Worm (Caenorhabditis elegans) whole organism, L4 larva: ENCODE results near the gene C13F10.8.

ENCODE experiments used
- D1046.2 ChIP-seq: fragments of 200-800 bp; sonication (Bioruptor generic); IDR thresholded peaks from 2 replicates; pipeline ENCODE4 v1.3.6; 2022; ENCODE audit warnings: missing genetic modification characterization, missing compliant biosample characterization
- F10B5.3 ChIP-seq: sonication (generic microtip); optimal IDR thresholded peaks from 2 replicates; lab custom pipeline; 2016; ENCODE audit warnings: mild to moderate bottlenecking, missing genetic modification characterization, missing compliant biosample characterization
- F37D6.2 ChIP-seq: sonication (generic microtip); optimal IDR thresholded peaks from 2 replicates; lab custom pipeline; 2016; ENCODE audit warnings: mild to moderate bottlenecking, missing genetic modification characterization, missing compliant biosample characterization
- T20F7.1 ChIP-seq: fragments of 200-800 bp; sonication (Bioruptor generic); optimal IDR thresholded peaks from 2 replicates; lab custom pipeline; 2018; ENCODE audit warnings: mild to moderate bottlenecking, missing genetic modification characterization, missing compliant biosample characterization
- T26A8.4 ChIP-seq: fragments of 200-800 bp; sonication (Bioruptor generic); IDR thresholded peaks from 2 replicates; pipeline ENCODE4 v1.3.6; 2022; ENCODE audit warnings: missing genetic modification characterization, missing compliant biosample characterization
- Y105C5A.15 ChIP-seq: fragments of 200-800 bp; sonication (Bioruptor generic); IDR thresholded peaks from 2 replicates; pipeline ENCODE4 v1.3.6; 2022; ENCODE audit warnings: missing genetic modification characterization, missing compliant biosample characterization
- Y48G9A.11 ChIP-seq: fragments of 200-800 bp; sonication (Bioruptor generic); IDR thresholded peaks from 2 replicates; pipeline ENCODE4 v1.3.6; 2022; ENCODE audit warnings: missing genetic modification reagents, missing genetic modification characterization, missing compliant biosample characterization
- ZK337.2 ChIP-seq: fragments of 200-800 bp; sonication (Bioruptor generic); IDR thresholded peaks from 2 replicates; pipeline ENCODE4 v1.3.6; 2022; ENCODE audit warnings: missing genetic modification reagents, missing genetic modification characterization, missing compliant biosample characterization
- aha-1 ChIP-seq: fragments of 150-350 bp; peaks from one replicate; lab custom pipeline; 2014; ENCODE audit warnings: missing biosample characterization, missing genetic modification characterization
- ama-1 ChIP-seq: fragments of 150-350 bp; optimal IDR thresholded peaks from 2 replicates; lab custom pipeline; 2014; ENCODE audit warnings: inconsistent platforms, mixed read lengths
- arid-1 ChIP-seq: fragments of 200-800 bp; sonication (Bioruptor generic); conservative IDR thresholded peaks from 2 replicates; pipeline ENCODE4 v1.3.6; 2022; ENCODE audit warnings: missing genetic modification reagents, missing genetic modification characterization, missing compliant biosample characterization
- attf-4 ChIP-seq: sonication (generic microtip); optimal IDR thresholded peaks from 3 replicates; lab custom pipeline; 2017; ENCODE audit warnings: missing biosample characterization, missing genetic modification characterization
- ceh-20 ChIP-seq: fragments of 200-800 bp; sonication (Bioruptor generic); IDR thresholded peaks from 2 replicates; pipeline ENCODE4 v1.3.6; 2022; ENCODE audit warnings: missing genetic modification reagents, missing genetic modification characterization, missing compliant biosample characterization
- ceh-82 ChIP-seq: sonication (generic microtip); optimal IDR thresholded peaks from 2 replicates; lab custom pipeline; 2017; ENCODE audit warnings: missing biosample characterization, missing genetic modification characterization
- ctbp-1 ChIP-seq: fragments of 200-800 bp; sonication (Bioruptor generic); IDR thresholded peaks from 2 replicates; pipeline ENCODE4 v1.3.6; 2022; ENCODE audit warnings: missing genetic modification reagents, missing genetic modification characterization, missing compliant biosample characterization
- daf-12 ChIP-seq: fragments of 150-350 bp; optimal IDR thresholded peaks from 2 replicates; lab custom pipeline; 2014; ENCODE audit warnings: missing biosample characterization, missing genetic modification reagents, missing genetic modification characterization
- daf-16 ChIP-seq, 3 experiments: sonication (generic microtip); optimal IDR thresholded peaks; 2 replicates each; lab custom pipeline; 2016 to 2017; ENCODE audit warnings: missing genetic modification characterization in 3 of 3, missing genetic modification reagents in 3 of 3, mild to moderate bottlenecking in 2 of 3, missing compliant biosample characterization in 2 of 3, missing biosample characterization in 1 of 3, moderate library complexity in 1 of 3
- daf-8 ChIP-seq: fragments of 200-800 bp; sonication (Bioruptor generic); IDR thresholded peaks from 2 replicates; pipeline ENCODE4 v1.3.6; 2022; ENCODE audit warnings: missing genetic modification characterization, missing compliant biosample characterization
- dve-1 ChIP-seq: sonication (generic microtip); optimal IDR thresholded peaks from 2 replicates; lab custom pipeline; 2017; ENCODE audit warnings: antibody characterized with exemption, mild to moderate bottlenecking, missing genetic modification characterization, missing compliant biosample characterization; ENCODE audit not compliant: insufficient read depth
- egl-27 ChIP-seq: sonication (generic microtip); optimal IDR thresholded peaks from 3 replicates; lab custom pipeline; 2017; ENCODE audit warnings: missing biosample characterization, missing genetic modification reagents, missing genetic modification characterization
- egl-43 ChIP-seq: fragments of 200-800 bp; sonication (Bioruptor generic); IDR thresholded peaks from 2 replicates; pipeline ENCODE4 v1.3.6; 2022; ENCODE audit warnings: missing genetic modification reagents, missing genetic modification characterization, missing compliant biosample characterization
- gei-8 ChIP-seq: fragments of 200-800 bp; sonication (Bioruptor generic); optimal IDR thresholded peaks from 2 replicates; lab custom pipeline; 2018; ENCODE audit warnings: mild to moderate bottlenecking, missing genetic modification characterization, missing compliant biosample characterization
- hif-1 ChIP-seq, 2 experiments: sonication (generic microtip); optimal IDR thresholded peaks; 2 replicates each; lab custom pipeline; 2016 to 2017; ENCODE audit warnings: missing compliant biosample characterization in 2 of 2, missing genetic modification characterization in 2 of 2, missing genetic modification reagents in 2 of 2, missing genotype in 2 of 2, mild to moderate bottlenecking in 1 of 2
- hlh-11 ChIP-seq: fragments of 200-800 bp; sonication (Bioruptor generic); optimal IDR thresholded peaks from 2 replicates; lab custom pipeline; 2018; ENCODE audit warnings: mild to moderate bottlenecking, missing genetic modification characterization, missing compliant biosample characterization
- hmg-1.1 ChIP-seq: fragments of 200-800 bp; sonication (Bioruptor generic); IDR thresholded peaks from 2 replicates; pipeline ENCODE4 v1.3.6; 2022; ENCODE audit warnings: missing genetic modification reagents, missing genetic modification characterization, missing compliant biosample characterization
- lim-7 ChIP-seq: fragments of 200-800 bp; sonication (Bioruptor generic); IDR thresholded peaks from 2 replicates; pipeline ENCODE4 v1.3.6; 2022; ENCODE audit warnings: missing genetic modification characterization, missing compliant biosample characterization
- lin-1 ChIP-seq: fragments of 200-800 bp; sonication (Bioruptor generic); IDR thresholded peaks from 2 replicates; pipeline ENCODE4 v1.3.6; 2022; ENCODE audit warnings: missing genetic modification reagents, missing genetic modification characterization, missing compliant biosample characterization
- lin-13 ChIP-seq: fragments of 150-350 bp; optimal IDR thresholded peaks from 2 replicates; lab custom pipeline; 2014; ENCODE audit warnings: missing biosample characterization, missing genetic modification reagents, missing genetic modification characterization
- lin-15B ChIP-seq: fragments of 150-350 bp; sonication (generic microtip); optimal IDR thresholded peaks from 3 replicates; lab custom pipeline; 2014; ENCODE audit warnings: missing biosample characterization, missing genetic modification characterization
- lin-29 ChIP-seq: fragments of 200-800 bp; sonication (Bioruptor generic); IDR thresholded peaks from 2 replicates; pipeline ENCODE4 v1.3.6; 2022; ENCODE audit warnings: missing genetic modification reagents, missing genetic modification characterization, missing compliant biosample characterization
- madf-9 ChIP-seq: fragments of 200-800 bp; sonication (Bioruptor generic); conservative IDR thresholded peaks from 2 replicates; pipeline ENCODE4 v1.3.6; 2022; ENCODE audit warnings: missing genetic modification reagents, missing genetic modification characterization, missing compliant biosample characterization
- mdl-1 ChIP-seq, 2 experiments: fragments of 150-350 bp in 1 of 2; sonication (generic microtip) in 1 of 2; optimal IDR thresholded peaks; 2 replicates each; lab custom pipeline; 2014 to 2017; ENCODE audit warnings: missing biosample characterization in 2 of 2, missing genetic modification characterization in 2 of 2
- mdt-29 ChIP-seq: fragments of 200-800 bp; sonication (Bioruptor generic); IDR thresholded peaks from 2 replicates; pipeline ENCODE4 v1.3.6; 2022; ENCODE audit warnings: missing genetic modification reagents, missing genetic modification characterization, missing compliant biosample characterization
- mep-1 ChIP-seq: fragments of 150-350 bp; sonication (generic microtip); optimal IDR thresholded peaks from 3 replicates; lab custom pipeline; 2014; ENCODE audit warnings: missing biosample characterization, missing genetic modification characterization
- mes-2 ChIP-seq: sonication (generic microtip); optimal IDR thresholded peaks from 2 replicates; lab custom pipeline; 2016; ENCODE audit warnings: missing genotype, mild to moderate bottlenecking, missing genetic modification characterization, missing compliant biosample characterization; ENCODE audit not compliant: poor library complexity, severe bottlenecking
- mxl-3 ChIP-seq: fragments of 200-800 bp; sonication (Bioruptor generic); optimal IDR thresholded peaks from 2 replicates; lab custom pipeline; 2018; ENCODE audit warnings: mild to moderate bottlenecking, missing genetic modification characterization, missing compliant biosample characterization
- nhr-11 ChIP-seq: fragments of 150-350 bp; optimal IDR thresholded peaks from 2 replicates; lab custom pipeline; 2014; ENCODE audit warnings: missing biosample characterization, missing genetic modification characterization
- nhr-28 ChIP-seq: fragments of 150-350 bp; optimal IDR thresholded peaks from 2 replicates; lab custom pipeline; 2014; ENCODE audit warnings: missing biosample characterization, missing genetic modification characterization
- nhr-42 ChIP-seq: fragments of 200-800 bp; sonication (Bioruptor generic); IDR thresholded peaks from 2 replicates; pipeline ENCODE4 v1.3.6; 2022; ENCODE audit warnings: missing genetic modification characterization, missing compliant biosample characterization
- nhr-48 ChIP-seq: sonication (generic microtip); optimal IDR thresholded peaks from 2 replicates; lab custom pipeline; 2016; ENCODE audit warnings: mild to moderate bottlenecking, missing genetic modification characterization, missing compliant biosample characterization
- nhr-77 ChIP-seq: fragments of 150-350 bp; optimal IDR thresholded peaks from 2 replicates; lab custom pipeline; 2014; ENCODE audit warnings: missing biosample characterization, missing genetic modification characterization
- rbr-2 ChIP-seq: sonication (generic microtip); optimal IDR thresholded peaks from 2 replicates; lab custom pipeline; 2016; ENCODE audit warnings: missing genotype, missing genetic modification characterization, missing compliant biosample characterization
- sdz-12 ChIP-seq: fragments of 200-800 bp; sonication (Bioruptor generic); optimal IDR thresholded peaks from 2 replicates; lab custom pipeline; 2018; ENCODE audit warnings: mild to moderate bottlenecking, missing genetic modification characterization, missing compliant biosample characterization
- set-16 ChIP-seq: fragments of 200-800 bp; sonication (Bioruptor generic); IDR thresholded peaks from 2 replicates; pipeline ENCODE4 v1.3.6; 2022; ENCODE audit warnings: missing genetic modification reagents, missing genetic modification characterization, missing compliant biosample characterization
- tag-97 ChIP-seq: fragments of 200-800 bp; sonication (Bioruptor generic); IDR thresholded peaks from 2 replicates; pipeline ENCODE4 v1.3.6; 2022; ENCODE audit warnings: missing genetic modification characterization, missing compliant biosample characterization
- unc-130 ChIP-seq: sonication (generic microtip); optimal IDR thresholded peaks from 2 replicates; lab custom pipeline; 2016; ENCODE audit warnings: missing genetic modification reagents, missing genetic modification characterization, missing compliant biosample characterization
- unc-39 ChIP-seq: sonication (generic microtip); optimal IDR thresholded peaks from 2 replicates; lab custom pipeline; 2017; ENCODE audit warnings: missing biosample characterization, missing genetic modification characterization
- zfp-3 ChIP-seq: fragments of 200-800 bp; sonication (Bioruptor generic); conservative IDR thresholded peaks from 2 replicates; pipeline ENCODE4 v1.3.6; 2022; ENCODE audit warnings: missing genetic modification reagents, missing genetic modification characterization, missing compliant biosample characterization

Gene C13F10.8

DNA sequence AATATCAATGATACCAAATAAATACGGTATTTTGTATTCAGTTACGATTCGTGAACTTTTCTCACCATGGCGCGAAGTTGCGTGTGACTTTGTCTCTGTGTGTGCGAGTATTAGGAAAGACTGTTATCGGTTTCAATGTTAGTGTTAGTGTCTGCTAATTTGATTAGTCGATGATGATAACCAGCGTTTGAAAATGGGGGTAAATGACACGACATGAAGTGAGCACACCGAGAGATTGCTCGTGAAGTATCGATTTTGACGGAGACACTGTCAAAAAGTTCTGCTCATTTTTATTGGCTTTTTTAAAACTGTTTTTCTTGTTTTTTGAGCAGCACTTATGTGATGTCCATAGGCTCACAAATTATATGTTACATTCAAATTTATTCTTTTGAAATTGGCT lies 22.4 kb downstream of the C13F10.8 start (continued):
- TF ChIP-seq egl-27 (tag; lab: Kevin White, UChicago), result no peak
- TF ChIP-seq nhr-77, result peak; percentile 39
- TF ChIP-seq zfp-3 (GFP tag; lab: Robert Waterston, UW), result no peak
- TF ChIP-seq mes-2 (tag; lab: Kevin White, UChicago), result peak; percentile 34
- TF ChIP-seq daf-8 (GFP tag; lab: Robert Waterston, UW), result no peak
- no peak for TF ChIP-seq D1046.2 (GFP tag; lab: Robert Waterston, UW)
- TF ChIP-seq lin-13, result peak; percentile 74
- TF ChIP-seq Y48G9A.11 (GFP tag; lab: Robert Waterston, UW), result peak; percentile 48
- no peak for TF ChIP-seq rbr-2 (tag; lab: Kevin White, UChicago)
- TF ChIP-seq dve-1, result peak; percentile 84
- TF ChIP-seq T20F7.1, result peak; percentile 41
- no peak for TF ChIP-seq tag-97 (GFP tag; lab: Robert Waterston, UW)
- TF ChIP-seq hlh-11, result peak; percentile 71
- no peak for TF ChIP-seq mxl-3 (GFP tag; lab: Kevin White, UChicago)
- peak; percentile 59; the same call in 1 of the 2 replicates for TF ChIP-seq arid-1 (GFP tag; lab: Robert Waterston, UW)
- no peak for TF ChIP-seq F37D6.2
- no peak for TF ChIP-seq egl-43 (GFP tag; lab: Robert Waterston, UW)
- TF ChIP-seq nhr-48 (tag; lab: Kevin White, UChicago), result peak; percentile 14
- no peak for TF ChIP-seq lin-15B (tag; lab: Kevin White, UChicago)
- TF ChIP-seq nhr-28 (tag; lab: Kevin White, UChicago), result peak; percentile 86
- peak; percentile 83 for TF ChIP-seq ama-1 (lab: Kevin White, UChicago)
- peak; percentile 66 for TF ChIP-seq aha-1 (tag; lab: Kevin White, UChicago)
- TF ChIP-seq sdz-12 (GFP tag; lab: Kevin White, UChicago), result peak; percentile 5
- TF ChIP-seq T26A8.4, result 0 out of 2 replicates have a peak, but pooled peaks have one; percentile 37
- TF ChIP-seq nhr-11 (tag; lab: Kevin White, UChicago), result no peak
- TF ChIP-seq madf-9, result no peak
- peak in 1 of 2 experiments; percentile 21 for TF ChIP-seq mdl-1 (tag; optimal IDR thresholded peaks at IDR 0.05; lab: Kevin White, UChicago)
- TF ChIP-seq hmg-1.1 (GFP tag; lab: Robert Waterston, UW), result 0 out of 2 replicates have a peak, but pooled peaks have one; percentile 15
- no peak for TF ChIP-seq Y105C5A.15
- peak; percentile 61 for TF ChIP-seq mep-1 (tag; lab: Kevin White, UChicago)
- peak in 1 of 2 experiments; percentile 38 for TF ChIP-seq daf-16 (GFP tag; optimal IDR thresholded peaks at IDR 0.05; lab: Kevin White, UChicago)
- TF ChIP-seq daf-16 (tag; optimal IDR thresholded peaks at IDR 0.05; lab: Kevin White, UChicago), result peak; percentile 46
- TF ChIP-seq unc-130 (GFP tag; lab: Kevin White, UChicago), result peak; percentile 2
- no peak for TF ChIP-seq ceh-82 (tag; lab: Kevin White, UChicago)
- peak; percentile 38 for TF ChIP-seq F10B5.3
- TF ChIP-seq lin-1 (GFP tag; lab: Robert Waterston, UW), result 0 out of 2 replicates have a peak, but pooled peaks have one; percentile 28
- TF ChIP-seq attf-4, result no peak
- TF ChIP-seq, all 104 proteins: peak for 33

DNA sequence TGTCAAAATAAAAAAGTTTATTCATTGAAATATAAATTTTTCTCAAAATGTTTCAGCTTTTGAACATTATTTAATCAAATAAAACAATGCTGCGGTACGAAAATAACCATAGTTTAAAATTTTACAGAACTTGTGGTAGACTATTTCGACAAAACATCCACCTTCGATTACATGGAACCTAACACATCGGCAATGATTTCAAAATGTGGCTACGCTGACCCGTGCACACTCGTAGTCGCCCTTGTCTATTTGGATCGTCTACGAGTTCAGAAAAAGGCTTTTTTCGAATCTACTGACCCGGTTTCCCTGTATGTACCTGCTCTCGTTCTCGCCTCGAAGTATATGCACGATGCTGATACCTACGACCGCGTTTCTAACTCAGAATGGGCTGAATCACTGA lies 23.8 kb downstream of the C13F10.8 start:
- TF ChIP-seq nhr-42, result 0 out of 2 replicates have a peak, but pooled peaks have one; percentile 20
- 0 out of 2 replicates have a peak, but pooled peaks have one; percentile 49 for TF ChIP-seq lim-7
- no peak for TF ChIP-seq set-16 (GFP tag; lab: Robert Waterston, UW)

DNA sequence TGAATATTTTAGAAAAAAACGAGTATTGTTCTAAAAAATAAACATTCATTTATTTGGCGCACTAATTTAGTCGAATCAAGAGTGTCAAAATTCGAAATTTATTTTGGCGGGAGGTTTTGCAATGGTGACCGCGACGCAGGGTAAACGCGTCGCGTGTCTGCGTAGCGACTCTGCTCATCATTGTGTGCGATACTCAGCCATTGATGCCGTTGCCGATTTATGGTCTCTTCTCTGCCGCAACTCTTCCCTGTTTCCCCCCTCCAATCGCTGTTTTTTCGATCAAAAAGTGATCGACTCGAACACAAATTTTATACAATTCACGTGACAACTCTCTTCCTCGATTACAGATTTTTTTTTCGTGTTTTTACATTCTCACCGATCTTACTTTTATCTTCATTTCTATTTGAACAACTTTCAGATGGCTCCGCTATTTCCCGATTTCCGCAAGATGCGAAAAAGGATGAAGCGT lies 24.3 kb downstream of the C13F10.8 start, which contains the start of gene F09G2.2:
F09G2.2 (plus strand) TSS at position 419 of the 469 bp plus-strand sequence.
- no peak for TF ChIP-seq gei-8 (GFP tag; lab: Kevin White, UChicago)
- TF ChIP-seq Y105C5A.15, result no peak
- TF ChIP-seq lin-15B (tag; lab: Kevin White, UChicago), result peak; percentile 28
- TF ChIP-seq daf-12 (tag; lab: Kevin White, UChicago), result no peak
- TF ChIP-seq mes-2 (tag; lab: Kevin White, UChicago), result peak; percentile 91
- 0 out of 2 replicates have a peak, but pooled peaks have one; percentile 30 for TF ChIP-seq mdt-29 (GFP tag; lab: Robert Waterston, UW)
- peak; percentile 94 for TF ChIP-seq hlh-11
- no peak for TF ChIP-seq lim-7
- TF ChIP-seq ZK337.2, result no peak
- peak in 1 of 2 experiments; percentile 78 for TF ChIP-seq hif-1 (tag; optimal IDR thresholded peaks at IDR 0.05; lab: Kevin White, UChicago)
- TF ChIP-seq zfp-3 (GFP tag; lab: Robert Waterston, UW), result peak; percentile 72
- TF ChIP-seq ctbp-1 (GFP tag; lab: Robert Waterston, UW), result peak; percentile 74
- peak; percentile 43 for TF ChIP-seq mxl-3 (GFP tag; lab: Kevin White, UChicago)
- peak; percentile 61 for TF ChIP-seq ama-1 (lab: Kevin White, UChicago)
- TF ChIP-seq set-16 (GFP tag; lab: Robert Waterston, UW), result peak; percentile 61
- peak; percentile 80; the same call in 1 of the 2 replicates for TF ChIP-seq lin-29 (GFP tag; lab: Robert Waterston, UW)
- TF ChIP-seq ceh-20 (GFP tag; lab: Robert Waterston, UW), result peak; percentile 88
- no peak for TF ChIP-seq unc-39 (tag; lab: Kevin White, UChicago)
